Worm (Caenorhabditis elegans) whole organism, midembryonic: Measurements from ENCODE around the gene pcs-1.

ENCODE experiments used
- T22C8.4 ChIP-seq: fragments of 200-800 bp; sonication (Bioruptor generic); IDR thresholded peaks from 2 replicates; pipeline ENCODE4 v1.3.6; 2022; ENCODE audit warnings: missing genetic modification characterization, missing compliant biosample characterization
- cog-1 ChIP-seq: sonication (generic microtip); optimal IDR thresholded peaks from 2 replicates; lab custom pipeline; 2016; ENCODE audit warnings: missing genetic modification characterization, missing compliant biosample characterization
- flt-1 ChIP-seq: fragments of 200-800 bp; sonication (Bioruptor generic); IDR thresholded peaks from 2 replicates; pipeline ENCODE4 v1.3.6; 2022; ENCODE audit warnings: missing genetic modification characterization, missing compliant biosample characterization
- klf-2 ChIP-seq: fragments of 200-800 bp; sonication (Bioruptor generic); conservative IDR thresholded peaks from 2 replicates; pipeline ENCODE4 v1.3.6; 2022; ENCODE audit warnings: missing genetic modification reagents, missing genetic modification characterization, missing compliant biosample characterization
- med-1 ChIP-seq: sonication (generic microtip); optimal IDR thresholded peaks from 2 replicates; lab custom pipeline; 2017; ENCODE audit warnings: missing genetic modification characterization, mild to moderate bottlenecking, missing compliant biosample characterization, antibody characterized with exemption, missing genetic modification reagents; ENCODE audit not compliant: insufficient read depth
- ref-1 ChIP-seq: fragments of 200-800 bp; sonication (Bioruptor generic); conservative IDR thresholded peaks from 2 replicates; pipeline ENCODE4 v1.3.6; 2022; ENCODE audit warnings: missing genetic modification reagents, missing genetic modification characterization, missing compliant biosample characterization
- tab-1 ChIP-seq: fragments of 200-800 bp; sonication (Bioruptor generic); IDR thresholded peaks from 2 replicates; pipeline ENCODE4 v1.3.6; 2022; ENCODE audit warnings: missing genetic modification characterization, missing compliant biosample characterization
- ztf-23 ChIP-seq: fragments of 200-800 bp; sonication (Bioruptor generic); IDR thresholded peaks from 2 replicates; pipeline ENCODE4 v1.3.6; 2022; ENCODE audit warnings: missing genetic modification reagents, missing genetic modification characterization, missing compliant biosample characterization
- ztf-29 ChIP-seq: fragments of 200-800 bp; sonication (Bioruptor generic); IDR thresholded peaks from 2 replicates; pipeline ENCODE4 v1.3.6; 2022; ENCODE audit warnings: missing genetic modification reagents, missing genetic modification characterization, missing compliant biosample characterization

DNA sequence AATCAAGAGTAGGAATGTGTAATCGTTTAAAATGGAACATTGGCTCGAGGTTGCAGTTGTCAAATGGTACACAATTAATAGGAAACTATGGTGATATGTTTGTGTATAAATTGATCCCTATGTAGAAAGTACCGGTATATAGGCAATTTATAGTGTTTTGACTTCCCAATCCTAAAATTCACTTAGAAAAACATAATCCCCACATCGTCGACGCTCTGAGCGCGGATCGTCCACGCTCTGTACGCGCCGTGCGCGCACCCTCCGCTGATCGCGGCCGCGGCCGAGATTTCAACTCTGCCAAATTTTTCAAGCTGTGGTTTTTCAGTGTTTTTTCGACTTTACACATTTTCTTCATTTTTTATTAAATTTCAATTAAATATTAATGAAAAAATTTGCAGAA lies 21.2 kb downstream of the pcs-1 start, which contains the start of gene F54D5.17:
- TF ChIP-seq ref-1, result no peak
- no peak for TF ChIP-seq ztf-29 (GFP tag; lab: Robert Waterston, UW)
- no peak for TF ChIP-seq flt-1
- TF ChIP-seq tab-1 (GFP tag; lab: Robert Waterston, UW), result no peak
- no peak for TF ChIP-seq cog-1 (tag; lab: Kevin White, UChicago)
- no peak for TF ChIP-seq ztf-23 (GFP tag; lab: Robert Waterston, UW)
- no peak for TF ChIP-seq klf-2 (GFP tag; lab: Robert Waterston, UW)
- TF ChIP-seq med-1, result no peak
- no peak for TF ChIP-seq T22C8.4 (GFP tag; lab: Robert Waterston, UW)
